Fruit fly (Drosophila melanogaster): ENCODE results near the gene pasha.

The pasha gene

DNA sequence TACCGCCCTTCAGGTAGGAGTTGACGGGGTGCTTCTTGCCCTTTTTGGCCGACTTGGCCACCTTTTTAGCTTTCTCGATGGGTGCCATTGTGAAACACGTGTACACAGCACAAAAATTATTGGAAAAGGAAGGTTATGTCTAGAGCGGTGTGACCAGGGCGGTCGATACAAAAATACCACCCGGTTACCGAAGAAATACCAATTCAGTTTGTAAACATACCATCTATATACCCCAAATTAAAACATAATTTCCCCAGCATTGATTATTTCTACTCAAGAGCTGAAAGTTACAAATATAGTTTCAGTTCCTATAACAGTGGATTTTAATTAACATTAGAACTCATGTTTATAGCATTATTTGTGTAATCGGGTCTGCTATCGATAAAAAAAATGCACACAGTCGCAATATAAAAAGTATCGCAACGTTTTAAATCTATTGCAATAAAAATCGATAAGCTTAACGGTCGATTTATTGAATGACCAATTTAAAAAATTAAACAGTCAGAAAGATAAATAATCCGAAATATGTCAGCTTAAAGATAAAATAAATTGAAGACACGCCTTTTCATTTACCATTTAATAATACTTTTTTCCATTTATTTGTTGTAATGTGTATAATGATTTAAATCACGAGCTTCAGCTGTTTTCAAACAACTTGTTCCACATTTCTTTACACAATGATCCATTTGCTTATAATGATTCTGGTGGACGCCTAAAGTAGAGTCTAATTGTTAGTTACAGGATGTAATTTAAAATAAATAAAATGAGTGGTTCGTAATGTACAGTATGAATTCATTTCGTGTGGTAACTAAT is 21.5 kb upstream of the pasha start, which contains the start of gene RpL6 (continued):
- TF ChIP-seq Dref (GFP tag; IDR thresholded peaks at IDR 0.05): peak; percentile 83
- no peak for TF ChIP-seq jing (GFP tag; optimal IDR thresholded peaks at IDR 0.05)
- TF ChIP-seq mld (GFP tag; IDR thresholded peaks at IDR 0.05; ENCODE audit: partially characterized antibody): peak; percentile 44; the same call in 1 of the 3 replicates
- TF ChIP-seq CG7963 (GFP tag; IDR thresholded peaks at IDR 0.05; ENCODE audit: partially characterized antibody): peak; percentile 71
- no peak for TF ChIP-seq sc (optimal IDR thresholded peaks at IDR 0.05)
- no peak for TF ChIP-seq sc (GFP tag; optimal IDR thresholded peaks at IDR 0.05)
- peak in 1 of 3 experiments; percentile 49 for TF ChIP-seq Stat92E (GFP tag; optimal IDR thresholded peaks at IDR 0.05)
- peak; percentile 15 for TF ChIP-seq Hr3 (GFP tag; optimal IDR thresholded peaks at IDR 0.05)
- TF ChIP-seq trem (tag; optimal IDR thresholded peaks at IDR 0.05): peak; percentile 87
- TF ChIP-seq HLH3B (GFP tag; IDR thresholded peaks at IDR 0.05): peak; percentile 13; the same call in 1 of the 2 replicates
- TF ChIP-seq HmgZ (tag; optimal IDR thresholded peaks at IDR 0.05): peak; percentile 63
- peak; percentile 85 for TF ChIP-seq Sry-δ (GFP tag; optimal IDR thresholded peaks at IDR 0.05)
- no peak for TF ChIP-seq HmgD (GFP tag; optimal IDR thresholded peaks at IDR 0.05)
- TF ChIP-seq zfh2 (GFP tag; optimal IDR thresholded peaks at IDR 0.05): no peak
- no peak for TF ChIP-seq usp (GFP tag; optimal IDR thresholded peaks at IDR 0.05)
- TF ChIP-seq Opbp (GFP tag; IDR thresholded peaks at IDR 0.05; ENCODE audit: partially characterized antibody): peak; percentile 63; the same call in 1 of the 3 replicates
- TF ChIP-seq CG32767 (GFP tag; IDR thresholded peaks at IDR 0.05): peak; percentile 60; the same call in 1 of the 2 replicates
- TF ChIP-seq Scr (GFP tag; IDR thresholded peaks at IDR 0.05; ENCODE audit: partially characterized antibody): peak; percentile 83
- TF ChIP-seq cad (GFP tag; optimal IDR thresholded peaks at IDR 0.05): no peak
- TF ChIP-seq Side (GFP tag; optimal IDR thresholded peaks at IDR 0.05): peak; percentile 20
- TF ChIP-seq HHEX (GFP tag; optimal IDR thresholded peaks at IDR 0.05): peak; percentile 2
- peak; percentile 61 for TF ChIP-seq CG6765 (GFP tag; optimal IDR thresholded peaks at IDR 0.05)
- TF ChIP-seq Dll (GFP tag; IDR thresholded peaks at IDR 0.05; ENCODE audit: partially characterized antibody): peak; percentile 87
- peak; percentile 6; the same call in 1 of the 3 replicates for TF ChIP-seq row (GFP tag; IDR thresholded peaks at IDR 0.05)
- TF ChIP-seq chinmo (GFP tag; IDR thresholded peaks at IDR 0.05; ENCODE audit: partially characterized antibody): peak; percentile 79; the same call in 2 of the 4 replicates
- TF ChIP-seq Lhr (GFP tag; optimal IDR thresholded peaks at IDR 0.05): peak; percentile 77
- TF ChIP-seq sob (GFP tag; IDR thresholded peaks at IDR 0.05): 0 out of 2 replicates have a peak, but pooled peaks have one; percentile 7
- TF ChIP-seq CG7357 (GFP tag; IDR thresholded peaks at IDR 0.05): no peak
- TF ChIP-seq Myb (GFP tag; optimal IDR thresholded peaks at IDR 0.05): peak; percentile 98
- TF ChIP-seq CG10979 (tag; optimal IDR thresholded peaks at IDR 0.05): peak; percentile 26
- TF ChIP-seq CG13123 (GFP tag; optimal IDR thresholded peaks at IDR 0.05): no peak
- peak; percentile 0 for TF ChIP-seq CG7928 (GFP tag; optimal IDR thresholded peaks at IDR 0.05)
- peak in 1 of 2 experiments; percentile 67 for TF ChIP-seq Pdp1 (GFP tag; optimal IDR thresholded peaks at IDR 0.05)
- peak; percentile 37 for TF ChIP-seq phol (tag; optimal IDR thresholded peaks at IDR 0.05)
- peak; percentile 28 for TF ChIP-seq CG12299 (tag; optimal IDR thresholded peaks at IDR 0.05)
- TF ChIP-seq CG15269 (tag; optimal IDR thresholded peaks at IDR 0.05): peak; percentile 13
- TF ChIP-seq CG4360 (GFP tag; IDR thresholded peaks at IDR 0.05): no peak; the same call in 1 of the 2 replicates
- no peak for TF ChIP-seq aop (GFP tag; IDR thresholded peaks at IDR 0.05)
- no peak for TF ChIP-seq HLH54F (GFP tag; optimal IDR thresholded peaks at IDR 0.05)
- TF ChIP-seq Max (GFP tag; optimal IDR thresholded peaks at IDR 0.05): peak; percentile 92
- peak; percentile 31; the same call in 1 of the 2 replicates for TF ChIP-seq CG3847 (GFP tag; IDR thresholded peaks at IDR 0.05)
- TF ChIP-seq CG5953 (GFP tag; IDR thresholded peaks at IDR 0.05): no peak
- TF ChIP-seq kah (GFP tag; optimal IDR thresholded peaks at IDR 0.05): peak; percentile 20
- TF ChIP-seq dpn (GFP tag; optimal IDR thresholded peaks at IDR 0.05): peak in 1 of 2 experiments; percentile 3
- no peak for TF ChIP-seq Chrac-16 (GFP tag; optimal IDR thresholded peaks at IDR 0.05)
- peak; percentile 21 for TF ChIP-seq exex (tag; optimal IDR thresholded peaks at IDR 0.05)
- TF ChIP-seq so (GFP tag; IDR thresholded peaks at IDR 0.05): 0 out of 3 replicates have a peak, but pooled peaks have one; percentile 11
- TF ChIP-seq CG15601 (tag; optimal IDR thresholded peaks at IDR 0.05): peak; percentile 54

Data from whole organism, embryonic.